Worm (Caenorhabditis elegans) whole organism, L3 larva: Measurements from ENCODE around the gene pdf-1.
A peak's percentile ranks its signal among the peaks of the same experiment; 100 is the strongest.

ENCODE experiments used
- ama-1 ChIP-seq: fragments of 150-350 bp; optimal IDR thresholded peaks from 2 replicates; lab custom pipeline; 2018
- ceh-82 ChIP-seq: fragments of 150-350 bp; optimal IDR thresholded peaks from 2 replicates; lab custom pipeline; 2014; ENCODE audit warnings: missing biosample characterization, missing genetic modification characterization
- elt-1 ChIP-seq: fragments of 150-350 bp; optimal IDR thresholded peaks from 2 replicates; lab custom pipeline; 2014; ENCODE audit warnings: missing biosample characterization, missing genetic modification characterization
- nhr-11 ChIP-seq: fragments of 150-350 bp; optimal IDR thresholded peaks from 2 replicates; lab custom pipeline; 2014; ENCODE audit warnings: missing biosample characterization, missing genetic modification characterization
- nhr-25 ChIP-seq: sonication (generic microtip); optimal IDR thresholded peaks from 2 replicates; lab custom pipeline; 2017; ENCODE audit warnings: missing biosample characterization, missing genetic modification characterization
- pha-4 ChIP-seq: fragments of 150-350 bp; optimal IDR thresholded peaks from 2 replicates; lab custom pipeline; 2014; ENCODE audit warnings: missing biosample characterization, missing genetic modification reagents, missing genetic modification characterization
- pqm-1 ChIP-seq: fragments of 150-350 bp; optimal IDR thresholded peaks from 2 replicates; lab custom pipeline; 2017; ENCODE audit warnings: missing biosample characterization, missing genetic modification characterization, inconsistent platforms

ce11 chrIII:6947896-6948295 is 35.6 kb upstream of the pdf-1 start:
- TF ChIP-seq nhr-25 (tag; lab: Kevin White, UChicago), result no peak
- TF ChIP-seq pqm-1 (tag; lab: Kevin White, UChicago), result no peak
- TF ChIP-seq pha-4 (tag; lab: Kevin White, UChicago), result peak; percentile 78
- TF ChIP-seq ama-1 (lab: Kevin White, UChicago), result no peak
- TF ChIP-seq elt-1, result no peak
- TF ChIP-seq ceh-82 (tag; lab: Kevin White, UChicago), result no peak
- TF ChIP-seq nhr-11 (tag; lab: Kevin White, UChicago), result no peak
